Comparison of ENCODE assay signal across 5 worm cellular contexts in genomic region chrV:16725955-16726354, ce11.
TF ChIP-seq lines count a peak whose summit lies in the region.

No protein-coding gene starts in this region.

TF ChIP-seq in whole organism, L1 larva, 84 proteins besides CTCF, POLR2A, EP300 and RAD21:
- no peak for TF ChIP-seq lin-39 (tag; optimal IDR thresholded peaks at IDR 0.05; lab: Kevin White, UChicago)
- no peak for TF ChIP-seq lin-14 (GFP tag; optimal IDR thresholded peaks at IDR 0.05; lab: Kevin White, UChicago)
- TF ChIP-seq jun-1 (tag; optimal IDR thresholded peaks at IDR 0.05; lab: Kevin White, UChicago), result peak; percentile 23
- TF ChIP-seq unc-86 (tag; optimal IDR thresholded peaks at IDR 0.05; lab: Kevin White, UChicago), result no peak
- TF ChIP-seq ceh-82 (tag; optimal IDR thresholded peaks at IDR 0.05; lab: Kevin White, UChicago), result peak in 1 of 3 experiments; percentile 31
- peak; percentile 45 for TF ChIP-seq nhr-71 (tag; optimal IDR thresholded peaks at IDR 0.05; lab: Kevin White, UChicago)
- TF ChIP-seq nhr-20 (tag; optimal IDR thresholded peaks at IDR 0.05; lab: Kevin White, UChicago), result peak; percentile 58
- no peak for TF ChIP-seq F16B12.6 (tag; optimal IDR thresholded peaks at IDR 0.05; lab: Kevin White, UChicago)
- no peak for TF ChIP-seq lin-13 (GFP tag; optimal IDR thresholded peaks at IDR 0.05; lab: Kevin White, UChicago)
- TF ChIP-seq vab-15 (tag; optimal IDR thresholded peaks at IDR 0.05; lab: Kevin White, UChicago), result no peak
- no peak for TF ChIP-seq unc-62 (GFP tag; optimal IDR thresholded peaks at IDR 0.05; lab: Kevin White, UChicago)
- no peak for TF ChIP-seq C04F5.9 (tag; optimal IDR thresholded peaks at IDR 0.05; lab: Kevin White, UChicago)
- TF ChIP-seq nhr-85 (tag; lab: Kevin White, UChicago), result peak; percentile 22
- TF ChIP-seq lin-35 (GFP tag; optimal IDR thresholded peaks at IDR 0.05; lab: Kevin White, UChicago), result peak in 1 of 2 experiments; percentile 39
- no peak for TF ChIP-seq nhr-76 (tag; optimal IDR thresholded peaks at IDR 0.05; lab: Kevin White, UChicago)
- TF ChIP-seq elt-2 (tag; optimal IDR thresholded peaks at IDR 0.05; lab: Kevin White, UChicago), result peak; percentile 65
- TF ChIP-seq sox-4 (tag; optimal IDR thresholded peaks at IDR 0.05; lab: Kevin White, UChicago), result no peak

TF ChIP-seq in whole organism, L2 larva, 48 proteins besides CTCF, POLR2A, EP300 and RAD21:
- TF ChIP-seq elt-3 (tag; optimal IDR thresholded peaks at IDR 0.05; lab: Kevin White, UChicago), result no peak
- peak; percentile 31 for TF ChIP-seq sma-3 (GFP tag; optimal IDR thresholded peaks at IDR 0.05; lab: Kevin White, UChicago)
- no peak for TF ChIP-seq nhr-6 (tag; optimal IDR thresholded peaks at IDR 0.05; lab: Kevin White, UChicago)
- TF ChIP-seq F13H6.1 (tag; optimal IDR thresholded peaks at IDR 0.05; lab: Kevin White, UChicago), result no peak
- no peak for TF ChIP-seq nhr-12 (tag; optimal IDR thresholded peaks at IDR 0.05; lab: Kevin White, UChicago)
- no peak for TF ChIP-seq peb-1 (tag; optimal IDR thresholded peaks at IDR 0.05; lab: Kevin White, UChicago)
- TF ChIP-seq sem-4 (tag; optimal IDR thresholded peaks at IDR 0.05; lab: Kevin White, UChicago), result no peak
- TF ChIP-seq nhr-23 (tag; optimal IDR thresholded peaks at IDR 0.05; lab: Kevin White, UChicago), result no peak
- TF ChIP-seq R02D3.7 (tag; optimal IDR thresholded peaks at IDR 0.05; lab: Kevin White, UChicago), result no peak
- TF ChIP-seq sma-9 (GFP tag; optimal IDR thresholded peaks at IDR 0.05; lab: Kevin White, UChicago), result peak; percentile 74
- no peak for TF ChIP-seq sma-9 (tag; optimal IDR thresholded peaks at IDR 0.05; lab: Kevin White, UChicago)
- no peak for TF ChIP-seq mdl-1 (tag; optimal IDR thresholded peaks at IDR 0.05; lab: Kevin White, UChicago)
- no peak for TF ChIP-seq nhr-21 (tag; optimal IDR thresholded peaks at IDR 0.05; lab: Kevin White, UChicago)
- TF ChIP-seq C34F6.9 (tag; optimal IDR thresholded peaks at IDR 0.05; lab: Kevin White, UChicago), result no peak
- TF ChIP-seq gmeb-1 (tag; optimal IDR thresholded peaks at IDR 0.05; lab: Kevin White, UChicago), result peak; percentile 16
- TF ChIP-seq crh-2 (tag; optimal IDR thresholded peaks at IDR 0.05; lab: Kevin White, UChicago), result peak; percentile 65
- TF ChIP-seq mbf-1 (tag; optimal IDR thresholded peaks at IDR 0.05; lab: Kevin White, UChicago), result no peak
- TF ChIP-seq ceh-16 (tag; optimal IDR thresholded peaks at IDR 0.05; lab: Kevin White, UChicago), result no peak
- peak; percentile 95 for TF ChIP-seq fos-1 (tag; optimal IDR thresholded peaks at IDR 0.05; lab: Kevin White, UChicago)

TF ChIP-seq in whole organism, L3 larva, 47 proteins besides CTCF, POLR2A, EP300 and RAD21:
- TF ChIP-seq nhr-11 (tag; optimal IDR thresholded peaks at IDR 0.05; lab: Kevin White, UChicago), result no peak
- TF ChIP-seq sea-2 (GFP tag; optimal IDR thresholded peaks at IDR 0.05; lab: Kevin White, UChicago), result no peak
- TF ChIP-seq ZK546.5 (tag; optimal IDR thresholded peaks at IDR 0.05; lab: Kevin White, UChicago), result no peak
- peak; percentile 40 for TF ChIP-seq snpc-4 (tag; optimal IDR thresholded peaks at IDR 0.05; lab: Kevin White, UChicago)
- peak; percentile 87 for TF ChIP-seq pha-4 (tag; optimal IDR thresholded peaks at IDR 0.05; lab: Kevin White, UChicago)
- no peak for TF ChIP-seq unc-62 (GFP tag; optimal IDR thresholded peaks at IDR 0.05; lab: Kevin White, UChicago)
- TF ChIP-seq ceh-28 (tag; optimal IDR thresholded peaks at IDR 0.05; lab: Kevin White, UChicago), result no peak
- no peak for TF ChIP-seq daf-12 (tag; optimal IDR thresholded peaks at IDR 0.05; lab: Kevin White, UChicago)
- no peak for TF ChIP-seq fkh-10 (GFP tag; optimal IDR thresholded peaks at IDR 0.05; lab: Kevin White, UChicago)
- TF ChIP-seq jun-1 (tag; optimal IDR thresholded peaks at IDR 0.05; lab: Kevin White, UChicago), result peak; percentile 79
- no peak for TF ChIP-seq nfya-1 (tag; optimal IDR thresholded peaks at IDR 0.05; lab: Kevin White, UChicago; ENCODE audit: insufficient read depth)
- no peak for TF ChIP-seq skn-1 (tag; optimal IDR thresholded peaks at IDR 0.05; lab: Kevin White, UChicago)
- no peak for TF ChIP-seq ceh-9 (tag; optimal IDR thresholded peaks at IDR 0.05; lab: Kevin White, UChicago)
- TF ChIP-seq ama-1 (optimal IDR thresholded peaks at IDR 0.05; lab: Kevin White, UChicago), result no peak
- TF ChIP-seq egl-27 (tag; optimal IDR thresholded peaks at IDR 0.05; lab: Kevin White, UChicago), result no peak
- TF ChIP-seq aly-2 (tag; optimal IDR thresholded peaks at IDR 0.05; lab: Kevin White, UChicago), result no peak
- no peak for TF ChIP-seq mdl-1 (tag; optimal IDR thresholded peaks at IDR 0.05; lab: Kevin White, UChicago)
- TF ChIP-seq elt-2 (tag; optimal IDR thresholded peaks at IDR 0.05; lab: Kevin White, UChicago), result peak; percentile 86
- TF ChIP-seq fkh-2 (tag; optimal IDR thresholded peaks at IDR 0.05; lab: Kevin White, UChicago), result no peak
- TF ChIP-seq lin-39 (tag; optimal IDR thresholded peaks at IDR 0.05; lab: Kevin White, UChicago), result no peak
- peak; percentile 98 for TF ChIP-seq pqm-1 (tag; optimal IDR thresholded peaks at IDR 0.05; lab: Kevin White, UChicago)

TF ChIP-seq in whole organism, L4 larva, 104 proteins besides CTCF, POLR2A, EP300 and RAD21 (continues in another document):
- TF ChIP-seq hlh-11 (tag; optimal IDR thresholded peaks at IDR 0.05; lab: Kevin White, UChicago) (peak; percentile 87), daf-16 (GFP tag; optimal IDR thresholded peaks at IDR 0.05; lab: Kevin White, UChicago) (no peak), daf-16 (tag; optimal IDR thresholded peaks at IDR 0.05; lab: Kevin White, UChicago) (peak; percentile 92), ces-1 (GFP tag; optimal IDR thresholded peaks at IDR 0.05; lab: Kevin White, UChicago) (no peak), unc-62 (GFP tag; optimal IDR thresholded peaks at IDR 0.05 in 1 of 2; lab: Kevin White, UChicago) (peak in 1 of 2 experiments; percentile 2), unc-62 (tag; optimal IDR thresholded peaks at IDR 0.05; lab: Kevin White, UChicago) (no peak), nhr-25 (tag; optimal IDR thresholded peaks at IDR 0.05; lab: Kevin White, UChicago; ENCODE audit: borderline replicate concordance, insufficient read depth) (no peak), rbr-2 (tag; optimal IDR thresholded peaks at IDR 0.05; lab: Kevin White, UChicago) (no peak), F44E2.7 (GFP tag; IDR thresholded peaks at IDR 0.05; lab: Robert Waterston, UW) (no peak), saeg-2 (GFP tag; IDR thresholded peaks at IDR 0.05; lab: Robert Waterston, UW) (no peak), nhr-6 (tag; optimal IDR thresholded peaks at IDR 0.05; lab: Kevin White, UChicago) (peak; percentile 52), lim-7 (GFP tag; IDR thresholded peaks at IDR 0.05; lab: Robert Waterston, UW) (no peak), mxl-2 (GFP tag; conservative IDR thresholded peaks at IDR 0.05; lab: Robert Waterston, UW) (no peak), snpc-4 (tag; optimal IDR thresholded peaks at IDR 0.05; lab: Kevin White, UChicago) (no peak), pha-4 (GFP tag; IDR thresholded peaks at IDR 0.05; lab: Robert Waterston, UW) (no peak; the same call in 1 of the 2 replicates), pha-4 (tag; optimal IDR thresholded peaks at IDR 0.05; lab: Kevin White, UChicago) (peak; percentile 51), nhr-11 (tag; optimal IDR thresholded peaks at IDR 0.05; lab: Kevin White, UChicago) (no peak), daf-12 (tag; optimal IDR thresholded peaks at IDR 0.05; lab: Kevin White, UChicago) (no peak), lin-1 (GFP tag; IDR thresholded peaks at IDR 0.05; lab: Robert Waterston, UW) (no peak), php-3 (GFP tag; IDR thresholded peaks at IDR 0.05; lab: Robert Waterston, UW) (peak; percentile 59; the same call in 1 of the 2 replicates), ztf-11 (tag; optimal IDR thresholded peaks at IDR 0.05; lab: Kevin White, UChicago) (no peak), Y48G9A.11 (GFP tag; IDR thresholded peaks at IDR 0.05; lab: Robert Waterston, UW) (no peak), cey-2 (tag; optimal IDR thresholded peaks at IDR 0.05; lab: Kevin White, UChicago; ENCODE audit: borderline replicate concordance, insufficient read depth) (no peak)

TF ChIP-seq in whole organism, young adult, 124 proteins besides CTCF, POLR2A, EP300 and RAD21 (continues in another document):
- TF ChIP-seq K12H6.12 (tag; optimal IDR thresholded peaks at IDR 0.05; lab: Kevin White, UChicago), result no peak
- TF ChIP-seq snpc-4 (GFP tag; optimal IDR thresholded peaks at IDR 0.05; lab: Kevin White, UChicago), result no peak
- peak in 2 of 4 experiments; percentile 38 to 46 for TF ChIP-seq snpc-4 (tag; optimal IDR thresholded peaks at IDR 0.05; lab: Kevin White, UChicago)
- TF ChIP-seq F37B4.10 (GFP tag; IDR thresholded peaks at IDR 0.05; lab: Robert Waterston, UW), result no peak
- no peak for TF ChIP-seq ztf-18 (tag; optimal IDR thresholded peaks at IDR 0.05; lab: Kevin White, UChicago)
- TF ChIP-seq attf-5 (GFP tag; optimal IDR thresholded peaks at IDR 0.05; lab: Kevin White, UChicago), result peak; percentile 35
- TF ChIP-seq snpc-1.1 (tag; optimal IDR thresholded peaks at IDR 0.05; lab: Kevin White, UChicago; ENCODE audit: insufficient read depth), result no peak
- TF ChIP-seq madf-8 (GFP tag; conservative IDR thresholded peaks at IDR 0.05; lab: Robert Waterston, UW), result no peak
- no peak for TF ChIP-seq F22D6.2 (tag; optimal IDR thresholded peaks at IDR 0.05; lab: Kevin White, UChicago)
- peak in 1 of 2 experiments; percentile 10 for TF ChIP-seq let-607 (tag; optimal IDR thresholded peaks at IDR 0.05; lab: Kevin White, UChicago)
- no peak for TF ChIP-seq ZK185.1 (tag; optimal IDR thresholded peaks at IDR 0.05; lab: Kevin White, UChicago; ENCODE audit: poor library complexity, severe bottlenecking)
- no peak for TF ChIP-seq T26A5.8 (tag; optimal IDR thresholded peaks at IDR 0.05; lab: Kevin White, UChicago)
- no peak for TF ChIP-seq sea-2 (GFP tag; IDR thresholded peaks at IDR 0.05; lab: Robert Waterston, UW)
- no peak for TF ChIP-seq ceh-100 (GFP tag; IDR thresholded peaks at IDR 0.05; lab: Robert Waterston, UW)
- TF ChIP-seq ztf-22 (GFP tag; optimal IDR thresholded peaks at IDR 0.05; lab: Kevin White, UChicago), result no peak
- TF ChIP-seq chd-7 (tag; optimal IDR thresholded peaks at IDR 0.05; lab: Kevin White, UChicago), result no peak
- TF ChIP-seq rcor-1 (GFP tag; IDR thresholded peaks at IDR 0.05; lab: Robert Waterston, UW), result no peak
- peak; percentile 88 for TF ChIP-seq nhr-80 (tag; optimal IDR thresholded peaks at IDR 0.05; lab: Kevin White, UChicago)
- TF ChIP-seq mcd-1 (GFP tag; IDR thresholded peaks at IDR 0.05; lab: Robert Waterston, UW), result no peak
- TF ChIP-seq egl-18 (GFP tag; IDR thresholded peaks at IDR 0.05; lab: Robert Waterston, UW), result no peak
- TF ChIP-seq D2030.7 (GFP tag; IDR thresholded peaks at IDR 0.05; lab: Robert Waterston, UW), result no peak
- TF ChIP-seq repo-1 (tag; optimal IDR thresholded peaks at IDR 0.05; lab: Kevin White, UChicago), result no peak
- peak; percentile 14 for TF ChIP-seq atf-7 (tag; optimal IDR thresholded peaks at IDR 0.05; lab: Kevin White, UChicago)
- no peak for TF ChIP-seq ama-1 (optimal IDR thresholded peaks at IDR 0.05; lab: Kevin White, UChicago)
- no peak for TF ChIP-seq ama-1 (GFP tag; optimal IDR thresholded peaks at IDR 0.05; lab: Kevin White, UChicago)
- no peak for TF ChIP-seq tlf-1 (GFP tag; optimal IDR thresholded peaks at IDR 0.05; lab: Kevin White, UChicago)
- no peak for TF ChIP-seq F39B2.1 (GFP tag; IDR thresholded peaks at IDR 0.05; lab: Robert Waterston, UW)
